Worm (Caenorhabditis elegans) whole organism, L2 larva: ENCODE results near the gene szy-2.

ENCODE experiments used
- egl-27 ChIP-seq: sonication (generic microtip); optimal IDR thresholded peaks from 3 replicates; lab custom pipeline; 2017; ENCODE audit warnings: missing biosample characterization, missing genetic modification reagents, missing genetic modification characterization
- lin-39 ChIP-seq: fragments of 150-350 bp; optimal IDR thresholded peaks from 2 replicates; lab custom pipeline; 2014; ENCODE audit warnings: missing biosample characterization, missing genetic modification reagents, missing genetic modification characterization
- nhr-11 ChIP-seq: fragments of 150-350 bp; optimal IDR thresholded peaks from 2 replicates; lab custom pipeline; 2014; ENCODE audit warnings: missing biosample characterization, missing genetic modification characterization
- skn-1 ChIP-seq: sonication (generic microtip); optimal IDR thresholded peaks from 2 replicates; lab custom pipeline; 2017; ENCODE audit warnings: missing biosample characterization, missing genetic modification characterization
- sma-9 ChIP-seq, 2 experiments: fragments of 150-350 bp in 1 of 2; sonication (generic microtip) in 1 of 2; optimal IDR thresholded peaks; 2 replicates each; lab custom pipeline; 2014 to 2016; ENCODE audit warnings: missing genetic modification characterization in 2 of 2, mild to moderate bottlenecking in 1 of 2, missing biosample characterization in 1 of 2, missing compliant biosample characterization in 1 of 2, missing genetic modification reagents in 1 of 2, moderate library complexity in 1 of 2
- snpc-4 ChIP-seq: fragments of 150-350 bp; optimal IDR thresholded peaks from 2 replicates; lab custom pipeline; 2014; ENCODE audit warnings: missing biosample characterization, missing genetic modification characterization
- unc-62 ChIP-seq: fragments of 150-350 bp; optimal IDR thresholded peaks from 2 replicates; lab custom pipeline; 2014; ENCODE audit warnings: missing biosample characterization, missing genetic modification reagents, missing genetic modification characterization
- ztf-11 ChIP-seq: sonication (generic microtip); optimal IDR thresholded peaks from 2 replicates; lab custom pipeline; 2017; ENCODE audit warnings: missing biosample characterization, missing genetic modification characterization
- ztf-4 ChIP-seq: fragments of 150-350 bp; optimal IDR thresholded peaks from 2 replicates; lab custom pipeline; 2014; ENCODE audit warnings: missing biosample characterization, missing genetic modification characterization

ce11 chrIII:5407588-5407987 is 36.5 kb upstream of the szy-2 start, which contains the start of gene W03A5.1:
- no peak for TF ChIP-seq snpc-4 (tag; lab: Kevin White, UChicago)
- TF ChIP-seq ztf-4, result no peak
- TF ChIP-seq sma-9 (GFP tag; optimal IDR thresholded peaks at IDR 0.05; lab: Kevin White, UChicago), result no peak
- no peak for TF ChIP-seq sma-9 (tag; optimal IDR thresholded peaks at IDR 0.05; lab: Kevin White, UChicago)
- no peak for TF ChIP-seq unc-62 (GFP tag; lab: Kevin White, UChicago)
- no peak for TF ChIP-seq ztf-11 (tag; lab: Kevin White, UChicago)
- TF ChIP-seq nhr-11, result no peak
- TF ChIP-seq skn-1 (tag; lab: Kevin White, UChicago), result no peak
- TF ChIP-seq lin-39 (tag; lab: Kevin White, UChicago), result no peak
- TF ChIP-seq egl-27, result no peak
